Fruit fly (Drosophila melanogaster): ENCODE measurements around the gene LManII.

The LManII gene

DNA sequence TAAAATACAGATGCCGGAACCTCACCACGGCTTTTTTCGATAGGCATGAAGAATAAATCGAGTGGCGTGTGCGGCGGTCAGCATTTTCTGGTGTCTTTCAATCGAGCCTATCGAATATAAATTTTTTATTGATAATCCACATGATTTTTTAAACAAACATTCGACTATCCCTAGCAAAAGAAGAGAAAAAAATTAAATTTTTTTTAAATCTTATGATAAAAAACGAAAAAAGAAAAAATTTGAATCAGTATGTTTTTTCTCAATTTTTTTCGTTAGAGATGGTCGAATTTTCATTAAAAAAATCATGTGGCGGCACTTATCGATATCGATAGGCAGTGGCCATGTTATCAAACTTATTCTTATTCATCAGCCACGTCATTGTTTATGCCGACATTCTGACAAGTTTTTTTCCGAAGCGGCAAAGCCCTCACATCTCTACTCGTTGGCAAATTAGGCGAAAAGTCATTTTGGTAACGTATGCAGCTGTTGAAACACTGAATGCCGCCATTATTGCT, 30.9 kb upstream of the LManII start, which contains the start of the genes SmB and KdelR (continued):
- peak; percentile 4 for TF ChIP-seq nom (GFP tag; optimal IDR thresholded peaks at IDR 0.05)
- TF ChIP-seq CG3847 (GFP tag; IDR thresholded peaks at IDR 0.05): no peak
- TF ChIP-seq sens-2 (GFP tag; IDR thresholded peaks at IDR 0.05): no peak
- 0 out of 2 replicates have a peak, but pooled peaks have one; percentile 30 for TF ChIP-seq CG6272 (GFP tag; IDR thresholded peaks at IDR 0.05)
- TF ChIP-seq CG12155 (GFP tag; optimal IDR thresholded peaks at IDR 0.05): peak; percentile 52
- peak; percentile 83 for TF ChIP-seq Ets97D (GFP tag; optimal IDR thresholded peaks at IDR 0.05)
- TF ChIP-seq tap (tag; optimal IDR thresholded peaks at IDR 0.05): no peak
- no peak for TF ChIP-seq CG7928 (GFP tag; optimal IDR thresholded peaks at IDR 0.05)

DNA sequence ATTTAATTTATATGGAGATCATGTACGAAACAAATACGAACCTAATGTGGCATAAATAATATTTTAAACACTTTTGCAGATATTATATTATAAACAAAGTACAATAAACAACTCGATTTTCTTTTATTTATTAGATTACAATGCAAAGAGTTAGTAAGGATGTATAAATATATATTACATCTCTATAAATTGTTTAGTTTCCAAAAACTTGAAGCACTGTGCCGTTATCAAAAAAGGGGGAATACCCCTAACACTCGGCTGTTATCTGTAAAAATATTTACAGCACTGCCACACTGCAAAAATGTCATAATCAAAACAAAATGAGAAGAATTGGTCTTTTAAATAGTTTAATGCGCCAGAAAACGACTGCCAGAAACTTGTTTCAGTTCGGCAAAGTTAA, 28.9 kb upstream of the LManII start, which contains the start of gene CG5188:
Gene CG5188 (plus strand): TSS at position 302 of the 400 bp plus-strand sequence.
- peak; percentile 26; the same call in 1 of the 3 replicates for TF ChIP-seq so (GFP tag; IDR thresholded peaks at IDR 0.05)
- peak; percentile 74 for TF ChIP-seq gem (tag; optimal IDR thresholded peaks at IDR 0.05)
- TF ChIP-seq CG4730 (GFP tag; IDR thresholded peaks at IDR 0.05): no peak
- TF ChIP-seq exex (tag; optimal IDR thresholded peaks at IDR 0.05): no peak
- TF ChIP-seq dmrt11E (tag; optimal IDR thresholded peaks at IDR 0.05): peak; percentile 42
- TF ChIP-seq CG16779 (GFP tag; IDR thresholded peaks at IDR 0.05): no peak
- no peak for TF ChIP-seq Hmx (GFP tag; optimal IDR thresholded peaks at IDR 0.05)
- TF ChIP-seq CG12071 (GFP tag; optimal IDR thresholded peaks at IDR 0.05): no peak
- TF ChIP-seq Sox102F (GFP tag; optimal IDR thresholded peaks at IDR 0.05): no peak
- no peak for TF ChIP-seq D19A (tag; optimal IDR thresholded peaks at IDR 0.05)
- peak; percentile 33 for TF ChIP-seq ind (GFP tag; optimal IDR thresholded peaks at IDR 0.05)
- TF ChIP-seq Rfx (GFP tag; IDR thresholded peaks at IDR 0.05): peak; percentile 61
- TF ChIP-seq CG14441 (GFP tag; IDR thresholded peaks at IDR 0.05): no peak
- no peak for TF ChIP-seq kah (GFP tag; optimal IDR thresholded peaks at IDR 0.05)
- no peak; the same call in 1 of the 2 replicates for TF ChIP-seq sisA (GFP tag; IDR thresholded peaks at IDR 0.05)
- TF ChIP-seq HmgD (GFP tag; optimal IDR thresholded peaks at IDR 0.05): no peak
- TF ChIP-seq Camta (GFP tag; optimal IDR thresholded peaks at IDR 0.05): peak; percentile 2
- no peak for TF ChIP-seq CG12744 (GFP tag; optimal IDR thresholded peaks at IDR 0.05)
- TF ChIP-seq CG8388 (GFP tag; optimal IDR thresholded peaks at IDR 0.05): peak; percentile 99
- TF ChIP-seq CG30020 (tag; optimal IDR thresholded peaks at IDR 0.05): peak; percentile 83
- peak; percentile 48 for TF ChIP-seq CG17385 (GFP tag; optimal IDR thresholded peaks at IDR 0.05)
- TF ChIP-seq gsb-n (tag; optimal IDR thresholded peaks at IDR 0.05): no peak
- no peak; the same call in 1 of the 2 replicates for TF ChIP-seq amos (GFP tag; IDR thresholded peaks at IDR 0.05; ENCODE audit: partially characterized antibody)
- no peak for TF ChIP-seq Ravus (GFP tag; IDR thresholded peaks at IDR 0.05)
- no peak for TF ChIP-seq danr (GFP tag; IDR thresholded peaks at IDR 0.05)
- no peak for TF ChIP-seq schlank (tag; optimal IDR thresholded peaks at IDR 0.05)
- peak; percentile 64 for TF ChIP-seq CG31441 (GFP tag; IDR thresholded peaks at IDR 0.05)
- peak in 1 of 2 experiments; percentile 29 for TF ChIP-seq Eip74EF (GFP tag; optimal IDR thresholded peaks at IDR 0.05)
- TF ChIP-seq CG11398 (GFP tag; optimal IDR thresholded peaks at IDR 0.05): no peak
- no peak for TF ChIP-seq CG14050 (GFP tag; IDR thresholded peaks at IDR 0.05)
- no peak for TF ChIP-seq onecut (GFP tag; IDR thresholded peaks at IDR 0.05)
- no peak for TF ChIP-seq ftz-f1 (GFP tag; optimal IDR thresholded peaks at IDR 0.05)
- no peak for TF ChIP-seq shn (GFP tag; optimal IDR thresholded peaks at IDR 0.05)
- TF ChIP-seq CG17328 (GFP tag; IDR thresholded peaks at IDR 0.05): peak; percentile 68
- no peak for TF ChIP-seq CG18599 (GFP tag; optimal IDR thresholded peaks at IDR 0.05)
- TF ChIP-seq NFAT (GFP tag; IDR thresholded peaks at IDR 0.05): peak; percentile 74; the same call in 1 of the 2 replicates
- no peak for TF ChIP-seq CG6654 (GFP tag; optimal IDR thresholded peaks at IDR 0.05)
- TF ChIP-seq BtbVII (GFP tag; optimal IDR thresholded peaks at IDR 0.05): no peak
- peak; percentile 49 for TF ChIP-seq CG18262 (tag; optimal IDR thresholded peaks at IDR 0.05)
- TF ChIP-seq wdn (GFP tag; IDR thresholded peaks at IDR 0.05): no peak
- peak; percentile 10 for TF ChIP-seq Six4 (GFP tag; optimal IDR thresholded peaks at IDR 0.05)
- peak; percentile 62 for TF ChIP-seq Ada2b (GFP tag; IDR thresholded peaks at IDR 0.05)

Data from whole organism, embryonic.